Worm (Caenorhabditis elegans) whole organism, midembryonic: ENCODE measurements around the gene agmo-1.

Experiments
- T22C8.4 ChIP-seq: fragments of 200-800 bp; sonication (Bioruptor generic); IDR thresholded peaks from 2 replicates; pipeline ENCODE4 v1.3.6; 2022; ENCODE audit warnings: missing genetic modification characterization, missing compliant biosample characterization
- flt-1 ChIP-seq: fragments of 200-800 bp; sonication (Bioruptor generic); IDR thresholded peaks from 2 replicates; pipeline ENCODE4 v1.3.6; 2022; ENCODE audit warnings: missing genetic modification characterization, missing compliant biosample characterization
- klf-2 ChIP-seq: fragments of 200-800 bp; sonication (Bioruptor generic); conservative IDR thresholded peaks from 2 replicates; pipeline ENCODE4 v1.3.6; 2022; ENCODE audit warnings: missing genetic modification reagents, missing genetic modification characterization, missing compliant biosample characterization
- med-1 ChIP-seq: sonication (generic microtip); optimal IDR thresholded peaks from 2 replicates; lab custom pipeline; 2017; ENCODE audit warnings: missing genetic modification characterization, mild to moderate bottlenecking, missing compliant biosample characterization, antibody characterized with exemption, missing genetic modification reagents; ENCODE audit not compliant: insufficient read depth
- ref-1 ChIP-seq: fragments of 200-800 bp; sonication (Bioruptor generic); conservative IDR thresholded peaks from 2 replicates; pipeline ENCODE4 v1.3.6; 2022; ENCODE audit warnings: missing genetic modification reagents, missing genetic modification characterization, missing compliant biosample characterization

- TF ChIP-seq ref-1 (GFP tag; lab: Robert Waterston, UW) (no peak), flt-1 (GFP tag; lab: Robert Waterston, UW) (no peak), T22C8.4 (GFP tag; lab: Robert Waterston, UW) (no peak), med-1 (GFP tag; lab: Kevin White, UChicago) (no peak), klf-2 (GFP tag; lab: Robert Waterston, UW) (no peak)
Observed at ce11 chrIII:12838299-12838698, 39.9 kb upstream of the agmo-1 start.
